Fruit fly (Drosophila melanogaster) whole organism, wandering third instar larva: ENCODE data around the gene tctn.

ENCODE experiments used
- Abd-B ChIP-seq: fragments of >200 bp; optimal IDR thresholded peaks from 2 replicates; lab custom pipeline; 2017; ENCODE audit warnings: missing biosample characterization, missing genetic modification characterization
- CG32264 ChIP-seq: fragments of 200-800 bp; sonication (Bioruptor generic); optimal IDR thresholded peaks from 2 replicates; lab custom pipeline; 2016; ENCODE audit warnings: missing biosample characterization, missing genetic modification characterization
- CG9705 ChIP-seq: fragments of 200-800 bp; sonication (Bioruptor generic); optimal IDR thresholded peaks from 2 replicates; lab custom pipeline; 2018; ENCODE audit warnings: missing biosample characterization, mild to moderate bottlenecking, missing genetic modification characterization
- CrebA ChIP-seq: fragments of 200-800 bp; sonication (Bioruptor generic); optimal IDR thresholded peaks from 2 replicates; lab custom pipeline; 2016; ENCODE audit warnings: missing biosample characterization, mild to moderate bottlenecking, missing genetic modification characterization, borderline replicate concordance
- Dfd ChIP-seq: fragments of >200 bp; optimal IDR thresholded peaks from 2 replicates; lab custom pipeline; 2017; ENCODE audit warnings: missing biosample characterization, missing genetic modification characterization
- Dif ChIP-seq: fragments of 200-275, 200-300 bp; sonication (Bioruptor generic); optimal IDR thresholded peaks from 2 replicates; lab custom pipeline; 2018; ENCODE audit warnings: missing biosample characterization, missing genetic modification characterization; ENCODE audit not compliant: partially characterized antibody
- GATAd ChIP-seq: sonication (Bioruptor generic); optimal IDR thresholded peaks from 2 replicates; lab custom pipeline; 2016; ENCODE audit warnings: missing biosample characterization, missing genetic modification characterization
- HLH106 ChIP-seq: fragments of 200-800 bp; optimal IDR thresholded peaks from 3 replicates; lab custom pipeline; 2019; ENCODE audit warnings: missing biosample characterization, mild to moderate bottlenecking, missing genetic modification characterization, moderate library complexity
- Hnf4 ChIP-seq: fragments of 200-800 bp; sonication (Bioruptor generic); optimal IDR thresholded peaks from 2 replicates; lab custom pipeline; 2016; ENCODE audit warnings: missing biosample characterization, mild to moderate bottlenecking, missing genetic modification characterization
- Hr78 ChIP-seq: fragments of >200 bp; optimal IDR thresholded peaks from 2 replicates; lab custom pipeline; 2017; ENCODE audit warnings: missing biosample characterization, missing genetic modification characterization
- Hr83 ChIP-seq: fragments of 200-300 bp; sonication (Bioruptor generic); optimal IDR thresholded peaks from 2 replicates; lab custom pipeline; 2016; ENCODE audit warnings: missing biosample characterization, mild to moderate bottlenecking, missing genetic modification characterization, moderate library complexity; ENCODE audit not compliant: poor library complexity, severe bottlenecking
- Jra ChIP-seq: sonication (Bioruptor generic); optimal IDR thresholded peaks from 2 replicates; lab custom pipeline; 2016; ENCODE audit warnings: missing biosample characterization, missing genetic modification characterization
- Mio ChIP-seq: sonication (Bioruptor generic); optimal IDR thresholded peaks from 2 replicates; lab custom pipeline; 2016; ENCODE audit warnings: missing biosample characterization, missing genetic modification characterization
- Myc ChIP-seq: fragments of >200 bp; optimal IDR thresholded peaks from 2 replicates; lab custom pipeline; 2017
- N ChIP-seq: fragments of >200 bp; optimal IDR thresholded peaks from 2 replicates; lab custom pipeline; 2018; ENCODE audit warnings: missing biosample characterization, missing external identifiers, missing genetic modification characterization
- OdsH ChIP-seq: fragments of 200-800 bp; sonication (Bioruptor generic); optimal IDR thresholded peaks from 2 replicates; lab custom pipeline; 2016; ENCODE audit warnings: missing biosample characterization, mild to moderate bottlenecking, missing genetic modification characterization
- Rel ChIP-seq, 2 experiments: fragments of 200-800 bp; sonication (Bioruptor generic) in 1 of 2; optimal IDR thresholded peaks; 2 replicates in 1 of 2; 3 replicates in 1 of 2; lab custom pipeline; 2016 to 2019; ENCODE audit warnings: mild to moderate bottlenecking in 2 of 2, missing biosample characterization in 2 of 2, missing genetic modification characterization in 2 of 2, moderate library complexity in 1 of 2
- Sp1 ChIP-seq: fragments of 200-800 bp; sonication (Bioruptor generic); optimal IDR thresholded peaks from 3 replicates; lab custom pipeline; 2019; ENCODE audit warnings: missing biosample characterization, mild to moderate bottlenecking, missing genetic modification characterization, moderate library complexity
- Vsx2 ChIP-seq: fragments of 200-300, 225-300 bp; sonication (Bioruptor generic); optimal IDR thresholded peaks from 2 replicates; lab custom pipeline; 2018; ENCODE audit warnings: missing biosample characterization, missing genetic modification characterization; ENCODE audit not compliant: partially characterized antibody
- br ChIP-seq: fragments of 200-800 bp; sonication (Bioruptor generic); optimal IDR thresholded peaks from 2 replicates; lab custom pipeline; 2016; ENCODE audit warnings: missing biosample characterization, missing genetic modification characterization
- brk ChIP-seq: fragments of 200-800 bp; sonication (Bioruptor generic); optimal IDR thresholded peaks from 2 replicates; lab custom pipeline; 2016; ENCODE audit warnings: missing biosample characterization, mild to moderate bottlenecking, missing genetic modification characterization
- dl ChIP-seq, 2 experiments: fragments of 175-275, 200-275 bp in 1 of 2; fragments of 200-275 bp in 1 of 2; sonication (Bioruptor generic); optimal IDR thresholded peaks; lab custom pipeline; 2018; ENCODE audit warnings: mild to moderate bottlenecking in 2 of 2, missing biosample characterization in 2 of 2, missing genetic modification characterization in 2 of 2, moderate library complexity in 2 of 2; ENCODE audit not compliant: partially characterized antibody in 2 of 2, insufficient read depth in 1 of 2
- dmrt93B ChIP-seq: fragments of 200-800 bp; sonication (Bioruptor generic); optimal IDR thresholded peaks from 2 replicates; lab custom pipeline; 2018; ENCODE audit warnings: missing biosample characterization, mild to moderate bottlenecking, missing genetic modification characterization
- dsf ChIP-seq: sonication (Bioruptor generic); optimal IDR thresholded peaks from 2 replicates; lab custom pipeline; 2016; ENCODE audit warnings: missing biosample characterization, missing genetic modification characterization, borderline replicate concordance
- foxo ChIP-seq, 2 experiments: fragments of 200-800 bp; sonication (Bioruptor generic); optimal IDR thresholded peaks; 2 replicates in 1 of 2; 3 replicates in 1 of 2; lab custom pipeline; 2016 to 2017; ENCODE audit warnings: missing biosample characterization in 2 of 2, missing genetic modification characterization in 2 of 2
- fru ChIP-seq: fragments of 200-800 bp; sonication (Bioruptor generic); optimal IDR thresholded peaks from 3 replicates; lab custom pipeline; 2016; ENCODE audit warnings: missing biosample characterization, mild to moderate bottlenecking, missing genetic modification characterization
- jim ChIP-seq: fragments of 175-275, 200-325 bp; sonication (Bioruptor generic); optimal IDR thresholded peaks from 2 replicates; lab custom pipeline; 2016; ENCODE audit warnings: missing biosample characterization, mild to moderate bottlenecking, missing genetic modification characterization
- lola ChIP-seq: fragments of >200 bp; optimal IDR thresholded peaks from 2 replicates; lab custom pipeline; 2017; ENCODE audit warnings: missing biosample characterization, missing genetic modification characterization
- pan ChIP-seq: fragments of >200 bp; optimal IDR thresholded peaks from 2 replicates; lab custom pipeline; 2017
- psq ChIP-seq: fragments of 200-800 bp; sonication (Bioruptor generic); optimal IDR thresholded peaks from 3 replicates; lab custom pipeline; 2017; ENCODE audit warnings: missing biosample characterization, mild to moderate bottlenecking, missing genetic modification characterization, moderate library complexity
- rgr ChIP-seq: fragments of 200-800 bp; sonication (Bioruptor generic); optimal IDR thresholded peaks from 3 replicates; lab custom pipeline; 2016; ENCODE audit warnings: missing biosample characterization, mild to moderate bottlenecking, missing genetic modification characterization
- sage ChIP-seq: fragments of 200-800 bp; sonication (Bioruptor generic); optimal IDR thresholded peaks from 2 replicates; lab custom pipeline; 2016; ENCODE audit warnings: missing biosample characterization, mild to moderate bottlenecking, missing genetic modification characterization
- sv ChIP-seq: fragments of 200-800 bp; sonication (Bioruptor generic); optimal IDR thresholded peaks from 3 replicates; lab custom pipeline; 2016; ENCODE audit warnings: missing biosample characterization, missing genetic modification characterization
- tai ChIP-seq: sonication (Bioruptor generic); optimal IDR thresholded peaks from 2 replicates; lab custom pipeline; 2016; ENCODE audit warnings: missing biosample characterization, missing genetic modification characterization
- usp ChIP-seq: fragments of >200 bp; optimal IDR thresholded peaks from 2 replicates; lab custom pipeline; 2017; ENCODE audit warnings: missing biosample characterization, missing genetic modification characterization
- woc ChIP-seq: sonication (Bioruptor generic); optimal IDR thresholded peaks from 2 replicates; lab custom pipeline; 2016; ENCODE audit warnings: missing biosample characterization, mild to moderate bottlenecking, missing genetic modification characterization

tctn gene

dm6 chr2L:6176408-6176807, 46.0 kb upstream of the tctn start:
- TF ChIP-seq GATAd (GFP tag; lab: Kevin White, UChicago) (no peak), dl (GFP tag; optimal IDR thresholded peaks at IDR 0.05; lab: Kevin White, UChicago; ENCODE audit: insufficient read depth in 1 of 2, partially characterized antibody in 2 of 2) (no peak), N (GFP tag; lab: Kevin White, UChicago) (no peak), Myc (lab: Kevin White, UChicago) (no peak), Dfd (no peak), Jra (GFP tag; lab: Kevin White, UChicago) (no peak), Rel (GFP tag; optimal IDR thresholded peaks at IDR 0.05; lab: Kevin White, UChicago) (no peak), Rel (tag; optimal IDR thresholded peaks at IDR 0.05; lab: Kevin White, UChicago) (no peak), rgr (GFP tag; lab: Kevin White, UChicago) (no peak), CrebA (GFP tag; lab: Kevin White, UChicago) (no peak), dmrt93B (GFP tag; lab: Kevin White, UChicago) (no peak), foxo (GFP tag; optimal IDR thresholded peaks at IDR 0.05; lab: Kevin White, UChicago) (no peak)
- TF ChIP-seq, all 38 proteins: peak for 0

- no peak for TF ChIP-seq Myc (lab: Kevin White, UChicago)
- no peak for TF ChIP-seq foxo (GFP tag; optimal IDR thresholded peaks at IDR 0.05; lab: Kevin White, UChicago)
- TF ChIP-seq sv (GFP tag; lab: Kevin White, UChicago), result no peak
- no peak for TF ChIP-seq brk (GFP tag; lab: Kevin White, UChicago)
- no peak for TF ChIP-seq Rel (GFP tag; optimal IDR thresholded peaks at IDR 0.05; lab: Kevin White, UChicago)
- no peak for TF ChIP-seq Rel (tag; optimal IDR thresholded peaks at IDR 0.05; lab: Kevin White, UChicago)
- no peak for TF ChIP-seq Hr83 (GFP tag; lab: Kevin White, UChicago)
- no peak for TF ChIP-seq lola (GFP tag; lab: Kevin White, UChicago)
- TF ChIP-seq Jra (GFP tag; lab: Kevin White, UChicago), result no peak
These were observed 42.5 kb upstream of the tctn start for dm6 chr2L:6172996-6173395.

- TF ChIP-seq woc (GFP tag; lab: Kevin White, UChicago), result no peak
- TF ChIP-seq brk (GFP tag; lab: Kevin White, UChicago), result no peak
- no peak for TF ChIP-seq pan (lab: Kevin White, UChicago)
- no peak for TF ChIP-seq GATAd (GFP tag; lab: Kevin White, UChicago)
- no peak for TF ChIP-seq CG9705 (GFP tag; lab: Kevin White, UChicago)
- TF ChIP-seq Sp1 (GFP tag; lab: Kevin White, UChicago), result no peak
- TF ChIP-seq HLH106 (tag; lab: Kevin White, UChicago), result no peak
- TF ChIP-seq dsf (GFP tag; lab: Kevin White, UChicago), result no peak
- no peak for TF ChIP-seq Hr78 (GFP tag; lab: Kevin White, UChicago)
- no peak for TF ChIP-seq br (GFP tag; lab: Kevin White, UChicago)
- no peak for TF ChIP-seq Jra (GFP tag; lab: Kevin White, UChicago)
- no peak for TF ChIP-seq fru (GFP tag; lab: Kevin White, UChicago)
- TF ChIP-seq Dfd, result no peak
- no peak for TF ChIP-seq OdsH (GFP tag; lab: Kevin White, UChicago)
- TF ChIP-seq lola (GFP tag; lab: Kevin White, UChicago), result no peak
- no peak for TF ChIP-seq N (GFP tag; lab: Kevin White, UChicago)
- no peak for TF ChIP-seq usp (GFP tag; lab: Kevin White, UChicago)
- TF ChIP-seq Myc (lab: Kevin White, UChicago), result no peak
- TF ChIP-seq sage (GFP tag; lab: Kevin White, UChicago), result no peak
- TF ChIP-seq, all 38 proteins: peak for 0
These were observed 40.7 kb upstream of the tctn start for dm6 chr2L:6171166-6171565.

dm6 chr2L:6169119-6169518, 38.7 kb upstream of the tctn start:
- TF ChIP-seq Hr83 (GFP tag; lab: Kevin White, UChicago) (no peak), Dfd (peak; percentile 86), Hnf4 (GFP tag; lab: Kevin White, UChicago) (no peak)

dm6 chr2L:6165686-6166085, 35.2 kb upstream of the tctn start:
- no peak for TF ChIP-seq Abd-B (GFP tag; lab: Kevin White, UChicago)
- no peak for TF ChIP-seq jim (GFP tag; lab: Kevin White, UChicago)
- TF ChIP-seq Rel (GFP tag; optimal IDR thresholded peaks at IDR 0.05; lab: Kevin White, UChicago), result no peak
- TF ChIP-seq Rel (tag; optimal IDR thresholded peaks at IDR 0.05; lab: Kevin White, UChicago), result no peak
- TF ChIP-seq dsf (GFP tag; lab: Kevin White, UChicago), result no peak
- no peak for TF ChIP-seq tai
- peak; percentile 77 for TF ChIP-seq br (GFP tag; lab: Kevin White, UChicago)
- TF ChIP-seq dl (GFP tag; optimal IDR thresholded peaks at IDR 0.05; lab: Kevin White, UChicago; ENCODE audit: insufficient read depth in 1 of 2, partially characterized antibody in 2 of 2), result no peak
- no peak for TF ChIP-seq N (GFP tag; lab: Kevin White, UChicago)
- TF ChIP-seq Dfd, result no peak
- TF ChIP-seq Hr83 (GFP tag; lab: Kevin White, UChicago), result no peak
- no peak for TF ChIP-seq pan (lab: Kevin White, UChicago)
- no peak for TF ChIP-seq Vsx2 (GFP tag; lab: Kevin White, UChicago)
- TF ChIP-seq Dif (GFP tag; lab: Kevin White, UChicago), result no peak
- peak; percentile 87 for TF ChIP-seq woc (GFP tag; lab: Kevin White, UChicago)
- peak in 1 of 2 experiments; percentile 73 for TF ChIP-seq foxo (GFP tag; optimal IDR thresholded peaks at IDR 0.05; lab: Kevin White, UChicago)
- TF ChIP-seq CrebA (GFP tag; lab: Kevin White, UChicago), result no peak
- TF ChIP-seq brk (GFP tag; lab: Kevin White, UChicago), result peak; percentile 10
- TF ChIP-seq psq (GFP tag; lab: Kevin White, UChicago), result peak; percentile 55
- peak; percentile 29 for TF ChIP-seq CG32264 (GFP tag; lab: Kevin White, UChicago)
- TF ChIP-seq dmrt93B (GFP tag; lab: Kevin White, UChicago), result peak; percentile 30
- no peak for TF ChIP-seq lola (GFP tag; lab: Kevin White, UChicago)
- TF ChIP-seq sage (GFP tag; lab: Kevin White, UChicago), result no peak
- no peak for TF ChIP-seq Mio (GFP tag; lab: Kevin White, UChicago)
- TF ChIP-seq fru (GFP tag; lab: Kevin White, UChicago), result peak; percentile 83
